Fruit fly (Drosophila melanogaster) whole organism, embryonic: ENCODE results near the gene CG6094.

ENCODE experiments used
- Atf6 ChIP-seq: fragments of 200-800 bp; sonication (Bioruptor generic); IDR thresholded peaks from 2 replicates; pipeline ENCODE4 v1.3.6; 2022; ENCODE audit warnings: missing biosample characterization, missing genetic modification characterization
- Awh ChIP-seq: fragments of 200-800 bp; sonication (Bioruptor generic); IDR thresholded peaks from 2 replicates; pipeline ENCODE4, ENCODE4 v1.3.6; 2022; ENCODE audit warnings: missing biosample characterization, missing genetic modification characterization
- Bdp1 ChIP-seq: fragments of 200-800 bp; sonication (Bioruptor generic); optimal IDR thresholded peaks from 3 replicates; lab custom pipeline; 2016; ENCODE audit warnings: missing biosample characterization, missing genetic modification characterization
- CG10431 ChIP-seq: fragments of 200-800 bp; sonication (Bioruptor generic); optimal IDR thresholded peaks from 3 replicates; lab custom pipeline; 2018; ENCODE audit warnings: missing biosample characterization, mild to moderate bottlenecking, missing genetic modification characterization
- CG11398 ChIP-seq: fragments of 200-800 bp; sonication (Bioruptor generic); optimal IDR thresholded peaks from 2 replicates; lab custom pipeline; 2016; ENCODE audit warnings: missing biosample characterization, missing genetic modification characterization
- CG12071 ChIP-seq: fragments of 200-800 bp; sonication (Bioruptor generic); optimal IDR thresholded peaks from 3 replicates; lab custom pipeline; 2018; ENCODE audit warnings: missing biosample characterization, mild to moderate bottlenecking, missing genetic modification characterization
- CG13624 ChIP-seq: fragments of 200-800 bp; sonication (Bioruptor generic); optimal IDR thresholded peaks from 2 replicates; lab custom pipeline; 2016; ENCODE audit warnings: missing biosample characterization, missing genetic modification characterization
- CG15601 ChIP-seq: fragments of 200-800 bp; sonication (Bioruptor generic); optimal IDR thresholded peaks from 3 replicates; lab custom pipeline; 2019; ENCODE audit warnings: missing biosample characterization, mild to moderate bottlenecking, missing genetic modification characterization, moderate library complexity
- CG16779 ChIP-seq: fragments of 200-800 bp; sonication (Bioruptor generic); IDR thresholded peaks from 2 replicates; pipeline ENCODE4 v1.3.6; 2022; ENCODE audit warnings: missing biosample characterization, missing genetic modification characterization
- CG16863 ChIP-seq: fragments of 200-800 bp; sonication (Bioruptor generic); optimal IDR thresholded peaks from 3 replicates; lab custom pipeline; 2016; ENCODE audit warnings: missing biosample characterization, missing genetic modification characterization
- CG17359 ChIP-seq: fragments of 200-800 bp; sonication (Bioruptor generic); optimal IDR thresholded peaks from 3 replicates; lab custom pipeline; 2018; ENCODE audit warnings: missing biosample characterization, mild to moderate bottlenecking, missing genetic modification characterization, moderate library complexity
- CG18764 ChIP-seq: fragments of 200-800 bp; sonication (Bioruptor generic); optimal IDR thresholded peaks from 3 replicates; lab custom pipeline; 2016; ENCODE audit warnings: missing biosample characterization, missing genetic modification characterization
- CG2129 ChIP-seq: fragments of 200-800 bp; sonication (Bioruptor generic); IDR thresholded peaks from 2 replicates; pipeline ENCODE4 v1.3.6; 2022; ENCODE audit warnings: missing biosample characterization, missing genetic modification characterization; ENCODE audit not compliant: partially characterized antibody
- CG30020 ChIP-seq: fragments of 200-800 bp; optimal IDR thresholded peaks from 2 replicates; lab custom pipeline; 2019; ENCODE audit warnings: missing biosample characterization, mild to moderate bottlenecking, missing genetic modification characterization, moderate library complexity
- CG3065 ChIP-seq: fragments of 200-800 bp; sonication (Bioruptor generic); optimal IDR thresholded peaks from 2 replicates; lab custom pipeline; 2016; ENCODE audit warnings: missing biosample characterization, missing genetic modification characterization
- CG33213 ChIP-seq: fragments of 200-800 bp; sonication (Bioruptor generic); optimal IDR thresholded peaks from 3 replicates; lab custom pipeline; 2016; ENCODE audit warnings: missing biosample characterization, missing genetic modification characterization
- CG34422 ChIP-seq: fragments of 200-800 bp; sonication (Bioruptor generic); IDR thresholded peaks from 3 replicates; pipeline ENCODE4 v1.3.6; 2022; ENCODE audit warnings: missing biosample characterization, missing genetic modification characterization
- CG5953 ChIP-seq: fragments of 200-800 bp; sonication (Bioruptor generic); IDR thresholded peaks from 2 replicates; pipeline ENCODE4 v1.3.6; 2022; ENCODE audit warnings: missing biosample characterization, missing genetic modification characterization
- CG7357 ChIP-seq: fragments of 200-800 bp; sonication (Bioruptor generic); IDR thresholded peaks from 3 replicates; pipeline ENCODE4 v1.3.6; 2022; ENCODE audit warnings: missing biosample characterization, missing genetic modification characterization
- CG7745 ChIP-seq: fragments of 200-800 bp; sonication (Bioruptor generic); optimal IDR thresholded peaks from 2 replicates; lab custom pipeline; 2018; ENCODE audit warnings: missing biosample characterization, mild to moderate bottlenecking, missing genetic modification characterization, moderate library complexity
- CG7987 ChIP-seq: fragments of 200-800 bp; sonication (Bioruptor generic); optimal IDR thresholded peaks from 2 replicates; lab custom pipeline; 2018; ENCODE audit warnings: missing biosample characterization, mild to moderate bottlenecking, missing genetic modification characterization, moderate library complexity
- CG8944 ChIP-seq: fragments of 200-800 bp; sonication (Bioruptor generic); optimal IDR thresholded peaks from 3 replicates; lab custom pipeline; 2016; ENCODE audit warnings: missing biosample characterization, missing genetic modification characterization
- CG9817 ChIP-seq: fragments of 200-800 bp; sonication (Bioruptor generic); optimal IDR thresholded peaks from 2 replicates; lab custom pipeline; 2018; ENCODE audit warnings: missing biosample characterization, mild to moderate bottlenecking, missing genetic modification characterization, moderate library complexity
- CG9876 ChIP-seq: fragments of 200-800 bp; sonication (Bioruptor generic); optimal IDR thresholded peaks from 2 replicates; lab custom pipeline; 2016; ENCODE audit warnings: missing biosample characterization, missing genetic modification characterization
- Doc2 ChIP-seq: fragments of 200-800 bp; sonication (Bioruptor generic); IDR thresholded peaks from 2 replicates; pipeline ENCODE4 v1.3.6; 2022; ENCODE audit warnings: missing biosample characterization, missing genetic modification characterization
- Ets65A ChIP-seq: fragments of 200-800 bp; sonication (Bioruptor generic); peaks from one replicate; lab custom pipeline; 2016; ENCODE audit warnings: missing biosample characterization, missing genetic modification characterization
- Hand ChIP-seq: fragments of 200-800 bp; sonication (Bioruptor generic); optimal IDR thresholded peaks from 2 replicates; lab custom pipeline; 2017; ENCODE audit warnings: mild to moderate bottlenecking, missing biosample characterization, missing genetic modification reagents, missing genetic modification characterization
- Med ChIP-seq: fragments of 200-800 bp; sonication (Bioruptor generic); peaks from one replicate; lab custom pipeline; 2016; ENCODE audit warnings: missing biosample characterization, missing genetic modification characterization, mild to moderate bottlenecking, inconsistent platforms, moderate library complexity
- Mes4 ChIP-seq: fragments of 200-800 bp; sonication (Bioruptor generic); optimal IDR thresholded peaks from 2 replicates; lab custom pipeline; 2016; ENCODE audit warnings: missing biosample characterization, missing genetic modification characterization
- PHDP ChIP-seq: fragments of 200-800 bp; sonication (Bioruptor generic); optimal IDR thresholded peaks from 3 replicates; lab custom pipeline; 2018; ENCODE audit warnings: missing biosample characterization, mild to moderate bottlenecking, missing genetic modification characterization, moderate library complexity
- Sox102F ChIP-seq: fragments of 200-800 bp; sonication (Bioruptor generic); optimal IDR thresholded peaks from 2 replicates; lab custom pipeline; 2018; ENCODE audit warnings: missing biosample characterization, mild to moderate bottlenecking, missing genetic modification characterization, moderate library complexity
- aop ChIP-seq: fragments of 200-800 bp; sonication (Bioruptor generic); IDR thresholded peaks from 2 replicates; pipeline ENCODE4 v1.3.6; 2022; ENCODE audit warnings: missing biosample characterization, missing genetic modification characterization
- ap ChIP-seq: fragments of 200-800 bp; sonication (Bioruptor generic); IDR thresholded peaks from 2 replicates; pipeline ENCODE4 v1.3.6; 2022; ENCODE audit warnings: missing biosample characterization, missing genetic modification characterization
- ato ChIP-seq: fragments of 200-800 bp; sonication (Bioruptor generic); IDR thresholded peaks from 2 replicates; pipeline ENCODE4 v1.3.6; 2022; ENCODE audit warnings: missing biosample characterization, missing genetic modification characterization; ENCODE audit not compliant: partially characterized antibody
- bcd ChIP-seq: fragments of 200-800 bp; sonication (Bioruptor generic); optimal IDR thresholded peaks from 2 replicates; lab custom pipeline; 2017; ENCODE audit warnings: missing biosample characterization, mild to moderate bottlenecking, missing genetic modification characterization
- cg ChIP-seq: fragments of 200-800 bp; sonication (Bioruptor generic); optimal IDR thresholded peaks from 3 replicates; lab custom pipeline; 2019; ENCODE audit warnings: missing biosample characterization, mild to moderate bottlenecking, missing genetic modification characterization, moderate library complexity
- cwo ChIP-seq: fragments of 200-800 bp; sonication (Bioruptor generic); optimal IDR thresholded peaks from 3 replicates; lab custom pipeline; 2017; ENCODE audit warnings: missing biosample characterization, missing genetic modification characterization, mild to moderate bottlenecking, moderate library complexity, missing genetic modification reagents
- dm ChIP-seq: fragments of 200-800 bp; sonication (Bioruptor generic); optimal IDR thresholded peaks from 3 replicates; lab custom pipeline; 2016; ENCODE audit warnings: missing biosample characterization, missing genetic modification characterization
- p53 ChIP-seq: fragments of 200-800 bp; sonication (Bioruptor generic); optimal IDR thresholded peaks from 2 replicates; lab custom pipeline; 2016; ENCODE audit warnings: missing biosample characterization, missing genetic modification characterization
- peb ChIP-seq: fragments of 200-800 bp; sonication (Bioruptor generic); IDR thresholded peaks from 2 replicates; pipeline ENCODE4 v1.3.6; 2022; ENCODE audit warnings: missing biosample characterization, missing genetic modification characterization
- pita ChIP-seq: fragments of 200-800 bp; sonication (Bioruptor generic); optimal IDR thresholded peaks from 2 replicates; lab custom pipeline; 2017; ENCODE audit warnings: missing biosample characterization, mild to moderate bottlenecking, missing genetic modification characterization
- pnt ChIP-seq: fragments of 200-800 bp; sonication (Bioruptor generic); optimal IDR thresholded peaks from 3 replicates; lab custom pipeline; 2016; ENCODE audit warnings: missing biosample characterization, missing genetic modification characterization
- pum ChIP-seq: fragments of 200-800 bp; sonication (Bioruptor generic); optimal IDR thresholded peaks from 2 replicates; lab custom pipeline; 2016; ENCODE audit warnings: missing biosample characterization, missing genetic modification characterization
- sd ChIP-seq: fragments of 200-800 bp; sonication (Bioruptor generic); optimal IDR thresholded peaks from 3 replicates; lab custom pipeline; 2018; ENCODE audit warnings: missing biosample characterization, mild to moderate bottlenecking, missing genetic modification characterization, moderate library complexity
- sisA ChIP-seq: fragments of 200-800 bp; sonication (Bioruptor generic); IDR thresholded peaks from 2 replicates; pipeline ENCODE4 v1.3.6; 2022; ENCODE audit warnings: missing biosample characterization, missing genetic modification characterization
- tgo ChIP-seq: fragments of 200-800 bp; sonication (Bioruptor generic); IDR thresholded peaks from 3 replicates; pipeline ENCODE4 v1.3.6; 2022; ENCODE audit warnings: missing biosample characterization, missing genetic modification characterization
- trh ChIP-seq: fragments of 200-800 bp; sonication (Bioruptor generic); optimal IDR thresholded peaks from 2 replicates; lab custom pipeline; 2016; ENCODE audit warnings: missing biosample characterization, missing genetic modification characterization
- tx ChIP-seq: fragments of 200-800 bp; sonication (Bioruptor generic); optimal IDR thresholded peaks from 2 replicates; lab custom pipeline; 2016; ENCODE audit warnings: missing biosample characterization, missing genetic modification characterization
- vnd ChIP-seq: fragments of 200-800 bp; sonication (Bioruptor generic); IDR thresholded peaks from 3 replicates; pipeline ENCODE4 v1.3.6; 2022; ENCODE audit warnings: missing biosample characterization, missing genetic modification characterization; ENCODE audit not compliant: partially characterized antibody
- wor ChIP-seq: fragments of 200-800 bp; sonication (Bioruptor generic); IDR thresholded peaks from 2 replicates; pipeline ENCODE4 v1.3.6; 2022; ENCODE audit warnings: missing biosample characterization, missing genetic modification characterization

CG6094 gene

dm6 chr2L:10522174-10522893, 15.5 kb downstream of the CG6094 start (continued):
- no peak for TF ChIP-seq vnd
- peak; percentile 49 for TF ChIP-seq CG17359 (tag; lab: Kevin White, UChicago)
- TF ChIP-seq cg (GFP tag; lab: Kevin White, UChicago) = no peak
- TF ChIP-seq Hand = peak; percentile 44
- no peak for TF ChIP-seq CG18764 (GFP tag; lab: Kevin White, UChicago)
- TF ChIP-seq CG12071 = no peak
- TF ChIP-seq trh (GFP tag; lab: Kevin White, UChicago) = peak; percentile 27
- TF ChIP-seq Doc2 (GFP tag; lab: Robert Waterston, UW) = no peak
- TF ChIP-seq CG16779 (GFP tag; lab: Robert Waterston, UW) = no peak
- TF ChIP-seq CG33213 = no peak
- TF ChIP-seq Awh (GFP tag; lab: Robert Waterston, UW) = 0 out of 2 replicates have a peak, but pooled peaks have one; percentile 34
- TF ChIP-seq bcd (GFP tag; lab: Kevin White, UChicago) = peak; percentile 76
- TF ChIP-seq pum (GFP tag; lab: Kevin White, UChicago) = no peak
- peak; percentile 61 for TF ChIP-seq CG7357 (GFP tag; lab: Robert Waterston, UW)
- TF ChIP-seq aop (GFP tag; lab: Robert Waterston, UW) = no peak
- peak; percentile 11 for TF ChIP-seq CG15601 (tag; lab: Kevin White, UChicago)
- no peak for TF ChIP-seq CG2129 (GFP tag; lab: Robert Waterston, UW)
- TF ChIP-seq CG9817 = peak; percentile 34
- no peak for TF ChIP-seq pnt (GFP tag; lab: Kevin White, UChicago)
- peak; percentile 58 for TF ChIP-seq wor (GFP tag; lab: Robert Waterston, UW)
- no peak for TF ChIP-seq CG5953 (GFP tag; lab: Robert Waterston, UW)
- TF ChIP-seq peb = no peak
- TF ChIP-seq p53 (GFP tag; lab: Kevin White, UChicago) = no peak
- peak; percentile 55 for TF ChIP-seq PHDP
- TF ChIP-seq CG16863 (GFP tag; lab: Kevin White, UChicago) = no peak
- no peak for TF ChIP-seq ap
- peak; percentile 75 for TF ChIP-seq Sox102F (GFP tag; lab: Kevin White, UChicago)
- TF ChIP-seq cwo (GFP tag; lab: Kevin White, UChicago) = peak; percentile 66
- no peak for TF ChIP-seq Med (GFP tag; lab: Kevin White, UChicago)
- peak; percentile 60; the same call in 2 of the 3 replicates for TF ChIP-seq CG34422
- TF ChIP-seq dm (GFP tag; lab: Kevin White, UChicago) = no peak
- TF ChIP-seq sisA = no peak; the same call in 1 of the 2 replicates
- peak; percentile 6 for TF ChIP-seq sd (tag; lab: Kevin White, UChicago)
- TF ChIP-seq CG8944 (GFP tag; lab: Kevin White, UChicago) = no peak
- TF ChIP-seq CG30020 (tag; lab: Kevin White, UChicago) = no peak
- no peak for TF ChIP-seq tx (GFP tag; lab: Kevin White, UChicago)
- TF ChIP-seq tgo = peak; percentile 71; the same call in 2 of the 3 replicates
- no peak for TF ChIP-seq ato
- TF ChIP-seq CG10431 (GFP tag; lab: Kevin White, UChicago) = no peak
- TF ChIP-seq CG13624 (GFP tag; lab: Kevin White, UChicago) = no peak
- TF ChIP-seq Mes4 (GFP tag; lab: Kevin White, UChicago) = no peak
- TF ChIP-seq CG3065 = peak; percentile 18
- TF ChIP-seq Atf6 (GFP tag; lab: Robert Waterston, UW) = peak; percentile 60; the same call in 1 of the 2 replicates
- TF ChIP-seq Ets65A (GFP tag; lab: Kevin White, UChicago) = peak; percentile 66
- TF ChIP-seq Bdp1 (GFP tag; lab: Kevin White, UChicago) = no peak
- TF ChIP-seq CG7987 (GFP tag; lab: Kevin White, UChicago) = no peak
- TF ChIP-seq CG7745 (tag; lab: Kevin White, UChicago) = no peak
- TF ChIP-seq pita (GFP tag; lab: Kevin White, UChicago) = no peak
- no peak for TF ChIP-seq CG9876 (GFP tag; lab: Kevin White, UChicago)
- no peak for TF ChIP-seq CG11398 (GFP tag; lab: Kevin White, UChicago)
